Fruit fly (Drosophila melanogaster): ENCODE data around the gene obst-H.
A peak's percentile ranks its signal among the peaks of the same experiment; 100 is the strongest.

The obst-H gene

DNA sequence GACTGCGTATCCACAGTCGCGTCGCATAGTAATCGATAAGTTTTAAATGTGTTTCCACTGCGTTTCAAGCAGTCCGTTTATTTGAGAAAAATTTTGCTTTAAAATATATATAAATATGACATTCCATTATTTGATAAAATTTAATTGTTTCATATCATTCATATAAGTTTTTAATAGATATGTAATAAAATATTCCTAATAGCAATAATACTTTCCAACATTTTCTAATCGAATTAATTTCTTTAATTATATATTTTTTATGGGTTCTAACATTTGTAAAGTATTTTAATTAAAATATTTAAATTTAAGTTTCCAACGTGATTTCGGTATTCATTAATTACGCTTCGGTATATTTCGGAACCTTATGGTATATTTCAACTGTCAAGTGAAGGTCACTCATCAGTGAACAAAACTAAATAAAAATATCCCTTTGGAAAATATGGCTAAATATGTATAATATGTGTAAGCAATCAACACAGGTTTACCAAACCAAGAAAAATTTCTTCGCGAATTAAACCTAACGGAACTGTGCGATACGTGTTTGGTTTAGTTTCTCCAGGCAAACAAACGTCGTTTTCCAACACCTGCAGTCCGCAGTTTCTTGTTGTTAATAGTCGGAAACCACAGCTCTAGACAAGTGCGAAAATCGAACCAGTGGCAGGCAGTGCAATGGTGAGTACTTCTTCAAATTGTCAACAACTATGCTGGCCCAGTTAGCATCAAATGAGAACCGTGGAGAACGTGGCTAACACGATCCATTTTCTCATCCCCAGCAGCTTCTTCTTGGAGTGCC, 34.2 kb upstream of the obst-H start, which contains the start of the genes CG7739 and SCCRO (continued):
- TF ChIP-seq dmrt99B (tag; optimal IDR thresholded peaks at IDR 0.05) (no peak), CG8089 (GFP tag; optimal IDR thresholded peaks at IDR 0.05) (no peak), CG17612 (GFP tag; IDR thresholded peaks at IDR 0.05) (0 out of 2 replicates have a peak, but pooled peaks have one; percentile 27), Elba2 (GFP tag; optimal IDR thresholded peaks at IDR 0.05) (peak; percentile 89), CHES-1-like (GFP tag; optimal IDR thresholded peaks at IDR 0.05) (peak; percentile 46), peb (GFP tag; IDR thresholded peaks at IDR 0.05) (no peak), cwo (GFP tag; optimal IDR thresholded peaks at IDR 0.05) (no peak), shn (GFP tag; optimal IDR thresholded peaks at IDR 0.05) (no peak), Dbx (GFP tag; IDR thresholded peaks at IDR 0.05) (peak; percentile 72; the same call in 2 of the 3 replicates), Hr39 (optimal IDR thresholded peaks at IDR 0.05) (no peak), D19B (GFP tag; optimal IDR thresholded peaks at IDR 0.05) (no peak), tx (GFP tag; optimal IDR thresholded peaks at IDR 0.05) (no peak), CG10654 (GFP tag; optimal IDR thresholded peaks at IDR 0.05) (peak; percentile 39), CG4617 (GFP tag; optimal IDR thresholded peaks at IDR 0.05; ENCODE audit: borderline replicate concordance) (peak; percentile 96), ewg (GFP tag; optimal IDR thresholded peaks at IDR 0.05) (no peak), klu (GFP tag; IDR thresholded peaks at IDR 0.05) (no peak), dmrt11E (tag; optimal IDR thresholded peaks at IDR 0.05) (peak; percentile 50), hkb (optimal IDR thresholded peaks at IDR 0.05) (no peak), hkb (GFP tag; IDR thresholded peaks at IDR 0.05) (no peak), Atf-2 (GFP tag; optimal IDR thresholded peaks at IDR 0.05) (no peak), ranshi (GFP tag; IDR thresholded peaks at IDR 0.05) (peak; percentile 73; the same call in 1 of the 2 replicates), Fer2 (tag; optimal IDR thresholded peaks at IDR 0.05) (peak; percentile 56), CG6175 (GFP tag; IDR thresholded peaks at IDR 0.05) (no peak), CG16863 (GFP tag; optimal IDR thresholded peaks at IDR 0.05) (no peak), CG33213 (GFP tag; optimal IDR thresholded peaks at IDR 0.05) (no peak), CG2202 (tag; optimal IDR thresholded peaks at IDR 0.05) (no peak), seq (GFP tag; IDR thresholded peaks at IDR 0.05) (no peak), dpn (GFP tag; optimal IDR thresholded peaks at IDR 0.05) (peak; percentile 22 to 23), row (GFP tag; IDR thresholded peaks at IDR 0.05) (peak; percentile 66), scrt (GFP tag; optimal IDR thresholded peaks at IDR 0.05) (no peak), CG3163 (GFP tag; optimal IDR thresholded peaks at IDR 0.05) (no peak), gcm (GFP tag; optimal IDR thresholded peaks at IDR 0.05) (peak; percentile 10), grn (GFP tag; optimal IDR thresholded peaks at IDR 0.05) (no peak), ssp (GFP tag; IDR thresholded peaks at IDR 0.05) (peak; percentile 83), CG17359 (tag; optimal IDR thresholded peaks at IDR 0.05) (peak; percentile 54), sima (GFP tag; optimal IDR thresholded peaks at IDR 0.05) (no peak), CG10209 (GFP tag; optimal IDR thresholded peaks at IDR 0.05) (peak; percentile 45), Dll (GFP tag; IDR thresholded peaks at IDR 0.05; ENCODE audit: partially characterized antibody) (peak; percentile 59; the same call in 2 of the 4 replicates), sd (tag; optimal IDR thresholded peaks at IDR 0.05) (no peak), exex (tag; optimal IDR thresholded peaks at IDR 0.05) (peak; percentile 25), CG1832 (GFP tag; optimal IDR thresholded peaks at IDR 0.05) (no peak), CG1792 (GFP tag; optimal IDR thresholded peaks at IDR 0.05) (no peak), vfl (GFP tag; optimal IDR thresholded peaks at IDR 0.05) (peak; percentile 14), amos (GFP tag; IDR thresholded peaks at IDR 0.05; ENCODE audit: partially characterized antibody) (peak; percentile 71; the same call in 1 of the 2 replicates), CG7745 (tag; optimal IDR thresholded peaks at IDR 0.05) (no peak), Scr (GFP tag; IDR thresholded peaks at IDR 0.05; ENCODE audit: partially characterized antibody) (peak; percentile 66), CG8478 (optimal IDR thresholded peaks at IDR 0.05) (no peak), grau (tag; optimal IDR thresholded peaks at IDR 0.05) (peak; percentile 69), CG7556 (GFP tag; optimal IDR thresholded peaks at IDR 0.05) (peak; percentile 33), CG3838 (GFP tag; optimal IDR thresholded peaks at IDR 0.05) (no peak)

Data from whole organism, embryonic.